Fruit fly (Drosophila melanogaster) whole organism, embryonic: Measurements from ENCODE around the gene CG11920.

Source experiments
- Adf1 ChIP-seq: fragments of 200-800 bp; sonication (Bioruptor generic); IDR thresholded peaks from 2 replicates; pipeline ENCODE4 v1.3.6; 2022; ENCODE audit warnings: missing biosample characterization, missing genetic modification characterization
- BEAF-32 ChIP-seq: fragments of 200-800 bp; sonication (Bioruptor generic); optimal IDR thresholded peaks from 3 replicates; lab custom pipeline; 2017; ENCODE audit warnings: missing biosample characterization, missing genetic modification characterization, mild to moderate bottlenecking, moderate library complexity, missing genetic modification reagents
- CG10366 ChIP-seq: fragments of 200-800 bp; sonication (Bioruptor generic); IDR thresholded peaks from 2 replicates; pipeline ENCODE4 v1.3.6; 2022; ENCODE audit warnings: missing biosample characterization, missing genetic modification characterization
- CG10979 ChIP-seq: fragments of 200-800 bp; sonication (Bioruptor generic); optimal IDR thresholded peaks from 2 replicates; lab custom pipeline; 2018; ENCODE audit warnings: missing biosample characterization, mild to moderate bottlenecking, missing genetic modification characterization, moderate library complexity
- CG12219 ChIP-seq: fragments of 200-800 bp; sonication (Bioruptor generic); optimal IDR thresholded peaks from 3 replicates; lab custom pipeline; 2018; ENCODE audit warnings: missing biosample characterization, mild to moderate bottlenecking, missing genetic modification characterization
- CG15479 ChIP-seq: fragments of 200-800 bp; sonication (Bioruptor generic); optimal IDR thresholded peaks from 3 replicates; lab custom pipeline; 2019; ENCODE audit warnings: missing biosample characterization, mild to moderate bottlenecking, missing genetic modification characterization, moderate library complexity
- CG16779 ChIP-seq: fragments of 200-800 bp; sonication (Bioruptor generic); IDR thresholded peaks from 2 replicates; pipeline ENCODE4 v1.3.6; 2022; ENCODE audit warnings: missing biosample characterization, missing genetic modification characterization
- CG17186 ChIP-seq: fragments of 200-800 bp; sonication (Bioruptor generic); optimal IDR thresholded peaks from 3 replicates; lab custom pipeline; 2017; ENCODE audit warnings: missing biosample characterization, missing genetic modification reagents, missing genetic modification characterization
- CG2116 ChIP-seq: fragments of 200-800 bp; sonication (Bioruptor generic); optimal IDR thresholded peaks from 3 replicates; lab custom pipeline; 2018; ENCODE audit warnings: missing biosample characterization, mild to moderate bottlenecking, missing genetic modification characterization
- CG2678 ChIP-seq: fragments of 200-800 bp; sonication (Bioruptor generic); optimal IDR thresholded peaks from 3 replicates; lab custom pipeline; 2019; ENCODE audit warnings: missing biosample characterization, mild to moderate bottlenecking, missing genetic modification characterization, moderate library complexity
- CG2712 ChIP-seq: fragments of 200-800 bp; optimal IDR thresholded peaks from 3 replicates; lab custom pipeline; 2019; ENCODE audit warnings: missing biosample characterization, mild to moderate bottlenecking, missing genetic modification characterization, moderate library complexity
- CG3407 ChIP-seq: fragments of 200-800 bp; sonication (Bioruptor generic); optimal IDR thresholded peaks from 2 replicates; lab custom pipeline; 2018; ENCODE audit warnings: missing biosample characterization, mild to moderate bottlenecking, missing genetic modification characterization
- CG4424 ChIP-seq: fragments of 200-800 bp; sonication (Bioruptor generic); optimal IDR thresholded peaks from 3 replicates; lab custom pipeline; 2016; ENCODE audit warnings: missing biosample characterization, missing genetic modification characterization
- CG4854 ChIP-seq: fragments of 200-800 bp; sonication (Bioruptor generic); optimal IDR thresholded peaks from 2 replicates; lab custom pipeline; 2016; ENCODE audit warnings: missing biosample characterization, missing genetic modification characterization, inconsistent platforms
- CG5180 ChIP-seq: fragments of 200-800 bp; sonication (Bioruptor generic); optimal IDR thresholded peaks from 3 replicates; lab custom pipeline; 2017; ENCODE audit warnings: missing biosample characterization, missing genetic modification characterization, mild to moderate bottlenecking, moderate library complexity, missing genetic modification reagents
- CG6683 ChIP-seq: fragments of 200-800 bp; sonication (Bioruptor generic); optimal IDR thresholded peaks from 2 replicates; lab custom pipeline; 2017; ENCODE audit warnings: missing biosample characterization, mild to moderate bottlenecking, missing genetic modification characterization, missing genetic modification reagents
- CG6791 ChIP-seq: fragments of 200-800 bp; sonication (Bioruptor generic); IDR thresholded peaks from 3 replicates; pipeline ENCODE4 v1.3.6; 2022; ENCODE audit warnings: missing biosample characterization, missing genetic modification characterization; ENCODE audit not compliant: partially characterized antibody
- CG7271 ChIP-seq: fragments of 200-800 bp; sonication (Bioruptor generic); optimal IDR thresholded peaks from 2 replicates; lab custom pipeline; 2018; ENCODE audit warnings: missing biosample characterization, mild to moderate bottlenecking, missing genetic modification characterization, moderate library complexity
- CG9727 ChIP-seq: fragments of 200-800 bp; sonication (Bioruptor generic); optimal IDR thresholded peaks from 3 replicates; lab custom pipeline; 2017; ENCODE audit warnings: missing biosample characterization, mild to moderate bottlenecking, missing genetic modification characterization
- CG9797 ChIP-seq: fragments of 200-800 bp; sonication (Bioruptor generic); optimal IDR thresholded peaks from 3 replicates; lab custom pipeline; 2018; ENCODE audit warnings: missing biosample characterization, mild to moderate bottlenecking, missing genetic modification characterization
- CG9932 ChIP-seq: fragments of 200-800 bp; sonication (Bioruptor generic); IDR thresholded peaks from 2 replicates; pipeline ENCODE4 v1.3.6; 2022; ENCODE audit warnings: missing biosample characterization, missing genetic modification characterization
- CHES-1-like ChIP-seq: fragments of 200-800 bp; sonication (Bioruptor generic); optimal IDR thresholded peaks from 2 replicates; lab custom pipeline; 2016; ENCODE audit warnings: missing biosample characterization, missing genetic modification characterization
- Dp ChIP-seq: fragments of 200-800 bp; sonication (Bioruptor generic); optimal IDR thresholded peaks from 2 replicates; lab custom pipeline; 2018; ENCODE audit warnings: missing biosample characterization, mild to moderate bottlenecking, missing genetic modification characterization, moderate library complexity
- Hmx ChIP-seq: fragments of 200-800 bp; sonication (Bioruptor generic); optimal IDR thresholded peaks from 2 replicates; lab custom pipeline; 2016; ENCODE audit warnings: missing biosample characterization, missing genetic modification characterization
- MESR4 ChIP-seq: fragments of 200-800 bp; sonication (Bioruptor generic); optimal IDR thresholded peaks from 2 replicates; lab custom pipeline; 2018; ENCODE audit warnings: missing biosample characterization, mild to moderate bottlenecking, missing genetic modification characterization, moderate library complexity
- Sry-δ ChIP-seq: fragments of 200-800 bp; sonication (Bioruptor generic); optimal IDR thresholded peaks from 2 replicates; lab custom pipeline; 2016; ENCODE audit warnings: missing biosample characterization, missing genetic modification characterization
- amos ChIP-seq: fragments of 200-800 bp; sonication (Bioruptor generic); IDR thresholded peaks from 2 replicates; pipeline ENCODE4 v1.3.6; 2022; ENCODE audit warnings: missing biosample characterization, missing genetic modification characterization; ENCODE audit not compliant: partially characterized antibody
- ash1 ChIP-seq: fragments of 200-800 bp; sonication (Bioruptor generic); optimal IDR thresholded peaks from 2 replicates; lab custom pipeline; 2018; ENCODE audit warnings: missing biosample characterization, mild to moderate bottlenecking, missing genetic modification characterization
- az2 ChIP-seq: fragments of 200-800 bp; sonication (Bioruptor generic); optimal IDR thresholded peaks from 3 replicates; lab custom pipeline; 2016; ENCODE audit warnings: missing biosample characterization, missing genetic modification characterization
- bbx ChIP-seq: fragments of 200-800 bp; sonication (Bioruptor generic); IDR thresholded peaks from 2 replicates; pipeline ENCODE4 v1.3.6; 2022; ENCODE audit warnings: missing biosample characterization, missing genetic modification characterization; ENCODE audit not compliant: partially characterized antibody
- chif ChIP-seq, 2 experiments: fragments of 200-800 bp; sonication (Bioruptor generic); optimal IDR thresholded peaks; 3 replicates each; lab custom pipeline; 2016; ENCODE audit warnings: missing biosample characterization in 2 of 2, missing genetic modification characterization in 2 of 2
- fd102C ChIP-seq: fragments of 200-800 bp; sonication (Bioruptor generic); optimal IDR thresholded peaks from 2 replicates; lab custom pipeline; 2018; ENCODE audit warnings: missing biosample characterization, mild to moderate bottlenecking, missing genetic modification characterization, moderate library complexity
- fd96Cb ChIP-seq: fragments of 200-800 bp; sonication (Bioruptor generic); optimal IDR thresholded peaks from 2 replicates; lab custom pipeline; 2018; ENCODE audit warnings: missing biosample characterization, mild to moderate bottlenecking, missing genetic modification characterization, moderate library complexity
- grn ChIP-seq: fragments of 200-800 bp; sonication (Bioruptor generic); optimal IDR thresholded peaks from 3 replicates; lab custom pipeline; 2017; ENCODE audit warnings: missing biosample characterization, missing genetic modification characterization
- her ChIP-seq: fragments of 200-800 bp; sonication (Bioruptor generic); optimal IDR thresholded peaks from 2 replicates; lab custom pipeline; 2016; ENCODE audit warnings: missing biosample characterization, missing genetic modification characterization
- hkb ChIP-seq, 2 experiments: fragments of 200-800 bp in 1 of 2; fragments of >200 bp in 1 of 2; sonication (Bioruptor generic) in 1 of 2; IDR thresholded peaks in 1 of 2; optimal IDR thresholded peaks in 1 of 2; 2 replicates each; pipeline versions ENCODE4 v1.3.6 to Lab custom; 2017 to 2022; ENCODE audit warnings: missing biosample characterization in 1 of 2, missing genetic modification characterization in 1 of 2
- kah ChIP-seq: fragments of 200-800 bp; sonication (Bioruptor generic); optimal IDR thresholded peaks from 2 replicates; lab custom pipeline; 2018; ENCODE audit warnings: missing biosample characterization, mild to moderate bottlenecking, missing genetic modification characterization
- lab ChIP-seq: fragments of 200-800 bp; sonication (Bioruptor generic); optimal IDR thresholded peaks from 3 replicates; lab custom pipeline; 2017; ENCODE audit warnings: missing biosample characterization, missing genetic modification characterization, mild to moderate bottlenecking, moderate library complexity, missing genetic modification reagents
- mld ChIP-seq: fragments of 200-800 bp; sonication (Bioruptor generic); IDR thresholded peaks from 3 replicates; pipeline ENCODE4 v1.3.6; 2022; ENCODE audit warnings: missing biosample characterization, missing genetic modification characterization; ENCODE audit not compliant: partially characterized antibody
- nom ChIP-seq: fragments of 200-800 bp; sonication (Bioruptor generic); optimal IDR thresholded peaks from 2 replicates; lab custom pipeline; 2017; ENCODE audit warnings: missing biosample characterization, missing genetic modification characterization, mild to moderate bottlenecking, moderate library complexity, missing genetic modification reagents
- oc ChIP-seq: fragments of 200-800 bp; sonication (Bioruptor generic); optimal IDR thresholded peaks from 2 replicates; lab custom pipeline; 2018; ENCODE audit warnings: missing biosample characterization, mild to moderate bottlenecking, missing genetic modification characterization, moderate library complexity
- otp ChIP-seq: fragments of 200-800 bp; sonication (Bioruptor generic); IDR thresholded peaks from 3 replicates; pipeline ENCODE4, ENCODE4 v1.3.6; 2022; ENCODE audit warnings: missing biosample characterization, missing genetic modification characterization
- p53 ChIP-seq: fragments of 200-800 bp; sonication (Bioruptor generic); optimal IDR thresholded peaks from 2 replicates; lab custom pipeline; 2016; ENCODE audit warnings: missing biosample characterization, missing genetic modification characterization
- sim ChIP-seq: fragments of 200-800 bp; sonication (Bioruptor generic); IDR thresholded peaks from 2 replicates; pipeline ENCODE4 v1.3.6; 2022; ENCODE audit warnings: missing biosample characterization, missing genetic modification characterization
- ssp ChIP-seq: fragments of 200-800 bp; sonication (Bioruptor generic); IDR thresholded peaks from 2 replicates; pipeline ENCODE4 v1.3.6; 2022; ENCODE audit warnings: missing biosample characterization, missing genetic modification characterization
- tap ChIP-seq: fragments of 200-800 bp; optimal IDR thresholded peaks from 3 replicates; lab custom pipeline; 2019; ENCODE audit warnings: missing biosample characterization, mild to moderate bottlenecking, missing genetic modification characterization, moderate library complexity
- z ChIP-seq: fragments of 200-800 bp; sonication (Bioruptor generic); IDR thresholded peaks from 3 replicates; pipeline ENCODE4 v1.3.6; 2022; ENCODE audit warnings: missing biosample characterization, missing genetic modification characterization
- zfh1 ChIP-seq: fragments of 200-800 bp; sonication (Bioruptor generic); IDR thresholded peaks from 3 replicates; pipeline ENCODE4 v1.3.6; 2022; ENCODE audit warnings: missing biosample characterization, missing genetic modification characterization

Gene CG11920

DNA sequence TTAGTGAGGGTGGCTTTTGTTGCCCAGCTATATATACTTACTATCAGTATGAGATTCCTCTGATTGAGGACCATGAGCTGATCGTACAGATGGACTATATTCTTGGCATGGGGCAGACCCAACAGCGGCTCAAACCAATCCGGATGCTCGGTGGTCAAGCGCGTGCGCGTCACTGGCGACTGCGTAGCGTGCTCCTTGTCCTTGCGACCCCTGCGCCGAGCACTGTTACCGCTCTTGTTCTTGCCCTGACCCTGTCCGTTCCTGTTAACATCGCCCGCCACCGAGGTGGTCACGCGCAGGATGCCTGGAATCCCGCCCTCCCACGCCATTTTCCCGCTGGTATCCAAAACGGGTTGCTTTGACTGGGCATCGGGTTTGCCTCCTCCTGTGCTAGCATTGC is 42.0 kb upstream of the CG11920 start (continued):
- TF ChIP-seq grn (GFP tag; lab: Kevin White, UChicago) (no peak), CG7271 (tag; lab: Kevin White, UChicago) (no peak), CG5180 (GFP tag; lab: Kevin White, UChicago) (no peak), z (GFP tag; lab: Robert Waterston, UW) (0 out of 3 replicates have a peak, but pooled peaks have one; percentile 21), CG2678 (tag; lab: Kevin White, UChicago) (no peak), otp (GFP tag; lab: Robert Waterston, UW) (no peak), CG12219 (GFP tag; lab: Kevin White, UChicago) (no peak), CG9727 (GFP tag; lab: Kevin White, UChicago) (no peak), Hmx (GFP tag; lab: Kevin White, UChicago) (no peak), zfh1 (GFP tag; lab: Robert Waterston, UW) (no peak), CG17186 (GFP tag; lab: Kevin White, UChicago) (no peak), fd96Cb (tag; lab: Kevin White, UChicago) (no peak), tap (tag; lab: Kevin White, UChicago) (no peak), lab (no peak)
- TF ChIP-seq, all 482 proteins: peak for 5

- TF ChIP-seq nom (GFP tag; lab: Kevin White, UChicago) (peak; percentile 37), CG16779 (no peak), hkb (optimal IDR thresholded peaks at IDR 0.05; lab: Kevin White, UChicago) (peak; percentile 6), hkb (GFP tag; IDR thresholded peaks at IDR 0.05; lab: Robert Waterston, UW) (no peak), CG10366 (no peak), CG6683 (GFP tag; lab: Kevin White, UChicago) (no peak), CG10979 (tag; lab: Kevin White, UChicago) (no peak), her (no peak), Dp (GFP tag; lab: Kevin White, UChicago) (peak; percentile 97), CG4854 (GFP tag; lab: Kevin White, UChicago) (no peak), chif (GFP tag; optimal IDR thresholded peaks at IDR 0.05; lab: Kevin White, UChicago) (no peak), fd102C (GFP tag; lab: Kevin White, UChicago) (no peak), CG3407 (GFP tag; lab: Kevin White, UChicago) (no peak), ssp (GFP tag; lab: Robert Waterston, UW) (no peak), CG4424 (GFP tag; lab: Kevin White, UChicago) (no peak), az2 (GFP tag; lab: Kevin White, UChicago) (no peak), MESR4 (peak; percentile 99), CG2116 (peak; percentile 56), CG2712 (tag; lab: Kevin White, UChicago) (no peak), sim (GFP tag; lab: Robert Waterston, UW) (no peak), BEAF-32 (GFP tag; lab: Kevin White, UChicago) (peak; percentile 39), CG9797 (peak; percentile 97), CG9932 (GFP tag; lab: Robert Waterston, UW) (no peak), p53 (GFP tag; lab: Kevin White, UChicago) (no peak), CG15479 (GFP tag; lab: Kevin White, UChicago) (no peak), mld (GFP tag; lab: Robert Waterston, UW) (no peak), Adf1 (GFP tag; lab: Robert Waterston, UW) (peak; percentile 69), bbx (GFP tag; lab: Robert Waterston, UW) (0 out of 2 replicates have a peak, but pooled peaks have one; percentile 30), oc (tag; lab: Kevin White, UChicago) (no peak), CHES-1-like (GFP tag; lab: Kevin White, UChicago) (peak; percentile 57), CG6791 (no peak), kah (no peak), Sry-δ (GFP tag; lab: Kevin White, UChicago) (peak; percentile 45), ash1 (no peak), amos (peak; percentile 31; the same call in 1 of the 2 replicates)
Observed at dm6 chr3R:25033142-25033586, 41.5 kb upstream of the CG11920 start, which contains the start of gene Smg6. TSS of gene Smg6 (minus strand) at chr3R:25033465.
